Worm (Caenorhabditis elegans): ENCODE measurements around the gene T05H4.3.

DNA sequence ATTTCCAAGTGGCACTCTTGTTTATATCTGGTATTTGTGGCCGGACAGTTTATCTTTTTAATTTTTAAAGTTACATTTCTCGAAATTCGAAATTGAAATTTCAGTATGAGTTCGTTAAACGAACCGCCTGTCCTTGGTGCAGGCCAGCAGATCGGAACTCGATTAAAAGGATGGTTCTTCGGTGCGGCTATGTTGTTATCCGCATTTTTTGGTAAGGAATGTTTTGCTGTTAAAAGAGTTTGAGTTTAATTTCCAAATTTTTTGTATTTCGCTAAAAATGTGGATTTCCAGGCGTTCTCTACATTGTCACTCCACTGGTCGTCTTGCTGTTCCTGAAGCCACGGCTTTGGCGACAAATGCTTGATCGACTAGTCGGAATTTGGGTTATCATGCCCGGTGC is 11.0 kb downstream of the T05H4.3 start, which contains the start of gene acl-9:
- TF ChIP-seq klf-2 (GFP tag; conservative IDR thresholded peaks at IDR 0.05) (no peak), flt-1 (GFP tag; IDR thresholded peaks at IDR 0.05) (no peak), T22C8.4 (GFP tag; IDR thresholded peaks at IDR 0.05) (no peak), cog-1 (tag; optimal IDR thresholded peaks at IDR 0.05) (no peak)
